Fruit fly (Drosophila melanogaster) whole organism, embryonic: ENCODE measurements around the gene superdeath.

Experiments
- ATbp ChIP-seq: fragments of 200-800 bp; sonication (Bioruptor generic); optimal IDR thresholded peaks from 2 replicates; lab custom pipeline; 2017; ENCODE audit warnings: missing biosample characterization, mild to moderate bottlenecking, missing genetic modification characterization, missing genetic modification reagents
- Adf1 ChIP-seq: fragments of 200-800 bp; sonication (Bioruptor generic); IDR thresholded peaks from 2 replicates; pipeline ENCODE4 v1.3.6; 2022; ENCODE audit warnings: missing biosample characterization, missing genetic modification characterization
- Atf3 ChIP-seq: fragments of 200-800 bp; sonication (Bioruptor generic); optimal IDR thresholded peaks from 3 replicates; lab custom pipeline; 2016; ENCODE audit warnings: missing biosample characterization, missing genetic modification characterization
- CG10979 ChIP-seq: fragments of 200-800 bp; sonication (Bioruptor generic); optimal IDR thresholded peaks from 2 replicates; lab custom pipeline; 2018; ENCODE audit warnings: missing biosample characterization, mild to moderate bottlenecking, missing genetic modification characterization, moderate library complexity
- CG12155 ChIP-seq: fragments of 200-800 bp; sonication (Bioruptor generic); optimal IDR thresholded peaks from 3 replicates; lab custom pipeline; 2016; ENCODE audit warnings: missing biosample characterization, missing genetic modification characterization
- CG12299 ChIP-seq: fragments of 200-800 bp; sonication (Bioruptor generic); optimal IDR thresholded peaks from 2 replicates; lab custom pipeline; 2018; ENCODE audit warnings: missing biosample characterization, mild to moderate bottlenecking, missing genetic modification characterization
- CG13287 ChIP-seq: fragments of 200-800 bp; sonication (Bioruptor generic); IDR thresholded peaks from 2 replicates; pipeline ENCODE4 v1.3.6; 2022; ENCODE audit warnings: missing biosample characterization, missing genetic modification characterization; ENCODE audit not compliant: partially characterized antibody
- CG14710 ChIP-seq: fragments of 200-800 bp; sonication (Bioruptor generic); optimal IDR thresholded peaks from 3 replicates; lab custom pipeline; 2019; ENCODE audit warnings: missing biosample characterization, mild to moderate bottlenecking, missing genetic modification characterization, moderate library complexity
- CG14860 ChIP-seq: fragments of 200-800 bp; sonication (Bioruptor generic); IDR thresholded peaks from 3 replicates; pipeline ENCODE4 v1.3.6; 2022; ENCODE audit warnings: missing biosample characterization, missing genetic modification characterization; ENCODE audit not compliant: partially characterized antibody
- CG15073 ChIP-seq: fragments of 200-800 bp; sonication (Bioruptor generic); optimal IDR thresholded peaks from 2 replicates; lab custom pipeline; 2016; ENCODE audit warnings: missing biosample characterization, missing genetic modification characterization
- CG17802 ChIP-seq: fragments of 200-800 bp; sonication (Bioruptor generic); optimal IDR thresholded peaks from 2 replicates; lab custom pipeline; 2018; ENCODE audit warnings: missing biosample characterization, mild to moderate bottlenecking, missing genetic modification characterization, moderate library complexity
- CG18476 ChIP-seq: fragments of 200-800 bp; sonication (Bioruptor generic); optimal IDR thresholded peaks from 2 replicates; lab custom pipeline; 2016; ENCODE audit warnings: missing biosample characterization, mild to moderate bottlenecking, missing genetic modification characterization
- CG18764 ChIP-seq: fragments of 200-800 bp; sonication (Bioruptor generic); optimal IDR thresholded peaks from 3 replicates; lab custom pipeline; 2016; ENCODE audit warnings: missing biosample characterization, missing genetic modification characterization
- CG2199 ChIP-seq: fragments of 200-800 bp; sonication (Bioruptor generic); IDR thresholded peaks from 3 replicates; pipeline ENCODE4 v1.3.6; 2022; ENCODE audit warnings: missing biosample characterization, missing genetic modification characterization
- CG3163 ChIP-seq: fragments of 200-800 bp; sonication (Bioruptor generic); optimal IDR thresholded peaks from 3 replicates; lab custom pipeline; 2016; ENCODE audit warnings: missing biosample characterization, missing genetic modification characterization
- CG4282 ChIP-seq: fragments of 200-800 bp; sonication (Bioruptor generic); optimal IDR thresholded peaks from 2 replicates; lab custom pipeline; 2016; ENCODE audit warnings: missing biosample characterization, missing genetic modification characterization
- CG4328 ChIP-seq: fragments of 200-800 bp; sonication (Bioruptor generic); optimal IDR thresholded peaks from 3 replicates; lab custom pipeline; 2017; ENCODE audit warnings: missing biosample characterization, missing genetic modification reagents, missing genetic modification characterization
- CG9817 ChIP-seq: fragments of 200-800 bp; sonication (Bioruptor generic); optimal IDR thresholded peaks from 2 replicates; lab custom pipeline; 2018; ENCODE audit warnings: missing biosample characterization, mild to moderate bottlenecking, missing genetic modification characterization, moderate library complexity
- CG9932 ChIP-seq: fragments of 200-800 bp; sonication (Bioruptor generic); IDR thresholded peaks from 2 replicates; pipeline ENCODE4 v1.3.6; 2022; ENCODE audit warnings: missing biosample characterization, missing genetic modification characterization
- Dfd ChIP-seq, 2 experiments: fragments of >200 bp; optimal IDR thresholded peaks; 2 replicates each; lab custom pipeline; 2017; ENCODE audit warnings: missing biosample characterization in 2 of 2, missing genetic modification characterization in 2 of 2
- Dp ChIP-seq: fragments of 200-800 bp; sonication (Bioruptor generic); optimal IDR thresholded peaks from 2 replicates; lab custom pipeline; 2018; ENCODE audit warnings: missing biosample characterization, mild to moderate bottlenecking, missing genetic modification characterization, moderate library complexity
- HHEX ChIP-seq: fragments of 200-800 bp; sonication (Bioruptor generic); optimal IDR thresholded peaks from 3 replicates; lab custom pipeline; 2017; ENCODE audit warnings: missing biosample characterization, mild to moderate bottlenecking, missing genetic modification characterization, missing genetic modification reagents
- HLH3B ChIP-seq: fragments of 200-800 bp; sonication (Bioruptor generic); IDR thresholded peaks from 2 replicates; pipeline ENCODE4 v1.3.6; 2022; ENCODE audit warnings: missing biosample characterization, missing genetic modification characterization
- HLHmδ ChIP-seq: fragments of 200-800 bp; sonication (Bioruptor generic); optimal IDR thresholded peaks from 2 replicates; lab custom pipeline; 2018; ENCODE audit warnings: missing biosample characterization, mild to moderate bottlenecking, missing genetic modification characterization, moderate library complexity
- Hmx ChIP-seq: fragments of 200-800 bp; sonication (Bioruptor generic); optimal IDR thresholded peaks from 2 replicates; lab custom pipeline; 2016; ENCODE audit warnings: missing biosample characterization, missing genetic modification characterization
- Pdp1 ChIP-seq, 2 experiments: fragments of 200-800 bp; sonication (Bioruptor generic); optimal IDR thresholded peaks; 3 replicates each; lab custom pipeline; 2016; ENCODE audit warnings: missing biosample characterization in 2 of 2, missing genetic modification characterization in 2 of 2, mild to moderate bottlenecking in 1 of 2, moderate library complexity in 1 of 2
- Spps ChIP-seq: fragments of 200-800 bp; sonication (Bioruptor generic); optimal IDR thresholded peaks from 2 replicates; lab custom pipeline; 2018; ENCODE audit warnings: missing biosample characterization, mild to moderate bottlenecking, missing genetic modification characterization
- Tbp ChIP-seq: fragments of >200 bp; optimal IDR thresholded peaks from 2 replicates; lab custom pipeline; 2018; ENCODE audit warnings: missing biosample characterization, missing genetic modification characterization
- ap ChIP-seq: fragments of 200-800 bp; sonication (Bioruptor generic); IDR thresholded peaks from 2 replicates; pipeline ENCODE4 v1.3.6; 2022; ENCODE audit warnings: missing biosample characterization, missing genetic modification characterization
- ash1 ChIP-seq: fragments of 200-800 bp; sonication (Bioruptor generic); optimal IDR thresholded peaks from 2 replicates; lab custom pipeline; 2018; ENCODE audit warnings: missing biosample characterization, mild to moderate bottlenecking, missing genetic modification characterization
- corto ChIP-seq: fragments of 200-800 bp; sonication (Bioruptor generic); optimal IDR thresholded peaks from 2 replicates; lab custom pipeline; 2016; ENCODE audit warnings: missing biosample characterization, mild to moderate bottlenecking, missing genetic modification characterization, moderate library complexity
- crc ChIP-seq: fragments of 200-800 bp; sonication (Bioruptor generic); optimal IDR thresholded peaks from 2 replicates; lab custom pipeline; 2016; ENCODE audit warnings: missing biosample characterization, missing genetic modification characterization
- croc ChIP-seq: fragments of 200-800 bp; sonication (Bioruptor generic); conservative IDR thresholded peaks from 3 replicates; pipeline ENCODE4 v1.3.6; 2022; ENCODE audit warnings: missing biosample characterization, missing genetic modification characterization
- dan ChIP-seq: fragments of 200-800 bp; sonication (Bioruptor generic); IDR thresholded peaks from 2 replicates; pipeline ENCODE4 v1.3.6; 2022; ENCODE audit warnings: missing biosample characterization, missing genetic modification characterization
- dimm ChIP-seq: fragments of 200-800 bp; sonication (Bioruptor generic); IDR thresholded peaks from 2 replicates; pipeline ENCODE4 v1.3.6; 2022; ENCODE audit warnings: missing biosample characterization, missing genetic modification characterization
- dmrt99B ChIP-seq: fragments of 200-800 bp; sonication (Bioruptor generic); optimal IDR thresholded peaks from 2 replicates; lab custom pipeline; 2018; ENCODE audit warnings: missing biosample characterization, mild to moderate bottlenecking, missing genetic modification characterization, moderate library complexity
- fd102C ChIP-seq: fragments of 200-800 bp; sonication (Bioruptor generic); optimal IDR thresholded peaks from 2 replicates; lab custom pipeline; 2018; ENCODE audit warnings: missing biosample characterization, mild to moderate bottlenecking, missing genetic modification characterization, moderate library complexity
- hth ChIP-seq: fragments of >200 bp; optimal IDR thresholded peaks from 2 replicates; lab custom pipeline; 2017; ENCODE audit warnings: inconsistent platforms
- knrl ChIP-seq: fragments of 200-800 bp; sonication (Bioruptor generic); IDR thresholded peaks from 3 replicates; pipeline ENCODE4 v1.3.6; 2022; ENCODE audit warnings: missing biosample characterization, missing genetic modification characterization; ENCODE audit not compliant: partially characterized antibody
- lilli ChIP-seq: fragments of 200-800 bp; sonication (Bioruptor generic); optimal IDR thresholded peaks from 3 replicates; lab custom pipeline; 2016; ENCODE audit warnings: missing biosample characterization, missing genetic modification characterization
- row ChIP-seq: fragments of 200-800 bp; sonication (Bioruptor generic); IDR thresholded peaks from 3 replicates; pipeline ENCODE4 v1.3.6; 2022; ENCODE audit warnings: missing biosample characterization, missing genetic modification characterization
- sc ChIP-seq, 3 experiments: fragments of >200 bp in 2 of 3; fragments of 200-800 bp in 1 of 3; sonication (Bioruptor generic) in 1 of 3; optimal IDR thresholded peaks; 2 replicates in 2 of 3; 3 replicates in 1 of 3; lab custom pipeline; 2017; ENCODE audit warnings: mild to moderate bottlenecking in 1 of 3, missing biosample characterization in 1 of 3, missing genetic modification characterization in 1 of 3, missing genetic modification reagents in 1 of 3
- slp2 ChIP-seq: fragments of 200-800 bp; sonication (Bioruptor generic); optimal IDR thresholded peaks from 2 replicates; lab custom pipeline; 2016; ENCODE audit warnings: missing biosample characterization, missing genetic modification characterization
- sob ChIP-seq: fragments of 200-800 bp; sonication (Bioruptor generic); IDR thresholded peaks from 2 replicates; pipeline ENCODE4 v1.3.6; 2022; ENCODE audit warnings: missing biosample characterization, missing genetic modification characterization
- ttk ChIP-seq: fragments of 200-800 bp; sonication (Bioruptor generic); IDR thresholded peaks from 2 replicates; pipeline ENCODE4 v2.1.2; 2022; ENCODE audit warnings: missing biosample characterization, missing genetic modification characterization
- wek ChIP-seq: fragments of 200-800 bp; sonication (Bioruptor generic); optimal IDR thresholded peaks from 3 replicates; lab custom pipeline; 2018; ENCODE audit warnings: missing biosample characterization, mild to moderate bottlenecking, missing genetic modification characterization, moderate library complexity
- z ChIP-seq: fragments of 200-800 bp; sonication (Bioruptor generic); IDR thresholded peaks from 3 replicates; pipeline ENCODE4 v1.3.6; 2022; ENCODE audit warnings: missing biosample characterization, missing genetic modification characterization

Gene superdeath

dm6 chr3R:29157418-29158398, 19.2 kb downstream of the superdeath start, which contains the start of gene rdog (continued):
- peak; percentile 68 for TF ChIP-seq croc (GFP tag; lab: Robert Waterston, UW)
- peak; percentile 69 for TF ChIP-seq CG3163 (GFP tag; lab: Kevin White, UChicago)
- peak; percentile 58 for TF ChIP-seq crc (GFP tag; lab: Kevin White, UChicago)
- 0 out of 2 replicates have a peak, but pooled peaks have one; percentile 40 for TF ChIP-seq Adf1 (GFP tag; lab: Robert Waterston, UW)
- TF ChIP-seq ATbp (GFP tag; lab: Kevin White, UChicago), result peak; percentile 38
- TF ChIP-seq slp2, result peak; percentile 70
- peak; percentile 79 for TF ChIP-seq CG14710 (tag; lab: Kevin White, UChicago)
- peak; percentile 100 for TF ChIP-seq row (GFP tag; lab: Robert Waterston, UW)
- peak; percentile 56 for TF ChIP-seq CG9932 (GFP tag; lab: Robert Waterston, UW)
- no peak for TF ChIP-seq Dp (GFP tag; lab: Kevin White, UChicago)
- TF ChIP-seq ap (GFP tag; lab: Robert Waterston, UW), result no peak
- peak; percentile 35; the same call in 1 of the 2 replicates for TF ChIP-seq CG13287 (GFP tag; lab: Robert Waterston, UW)
- TF ChIP-seq CG9817 (tag; lab: Kevin White, UChicago), result peak; percentile 79
- TF ChIP-seq CG14860 (GFP tag; lab: Robert Waterston, UW), result no peak
- TF ChIP-seq Tbp, result no peak
- TF ChIP-seq dimm, result no peak
- peak; percentile 65 to 84 for TF ChIP-seq Pdp1 (GFP tag; optimal IDR thresholded peaks at IDR 0.05; lab: Kevin White, UChicago)
- no peak for TF ChIP-seq dan (GFP tag; lab: Robert Waterston, UW)
- TF ChIP-seq CG17802 (tag; lab: Kevin White, UChicago), result peak; percentile 39
- peak; percentile 63 for TF ChIP-seq CG12299 (tag; lab: Kevin White, UChicago)
- TF ChIP-seq wek, result peak; percentile 11
- TF ChIP-seq fd102C (GFP tag; lab: Kevin White, UChicago), result peak; percentile 20
- no peak for TF ChIP-seq Dfd (GFP tag; optimal IDR thresholded peaks at IDR 0.05; lab: Kevin White, UChicago)
- TF ChIP-seq z (GFP tag; lab: Robert Waterston, UW), result no peak; the same call in 2 of the 3 replicates
- TF ChIP-seq HHEX (GFP tag; lab: Kevin White, UChicago), result peak; percentile 75
- TF ChIP-seq CG18764, result peak; percentile 62
- TF ChIP-seq lilli (GFP tag; lab: Kevin White, UChicago), result peak; percentile 88
- TF ChIP-seq sc (optimal IDR thresholded peaks at IDR 0.05; lab: Kevin White, UChicago), result no peak
- TF ChIP-seq sc (GFP tag; optimal IDR thresholded peaks at IDR 0.05; lab: Kevin White, UChicago), result peak; percentile 62
- TF ChIP-seq CG15073 (GFP tag; lab: Kevin White, UChicago), result no peak
- peak; percentile 81 for TF ChIP-seq CG10979 (tag; lab: Kevin White, UChicago)
- peak; percentile 85 for TF ChIP-seq CG18476
- peak; percentile 53 for TF ChIP-seq HLH3B (GFP tag; lab: Robert Waterston, UW)
- TF ChIP-seq sob (GFP tag; lab: Robert Waterston, UW), result peak; percentile 60
- peak; percentile 61 for TF ChIP-seq CG4282 (GFP tag; lab: Kevin White, UChicago)
- 0 out of 3 replicates have a peak, but pooled peaks have one; percentile 39 for TF ChIP-seq CG2199
- TF ChIP-seq dmrt99B (tag; lab: Kevin White, UChicago), result peak; percentile 76
- no peak; the same call in 2 of the 3 replicates for TF ChIP-seq knrl
- TF ChIP-seq ttk, result peak; percentile 32; the same call in 1 of the 2 replicates
- peak; percentile 72 for TF ChIP-seq Atf3 (GFP tag; lab: Kevin White, UChicago)
- TF ChIP-seq HLHmδ (GFP tag; lab: Kevin White, UChicago), result no peak
- TF ChIP-seq Spps (tag; lab: Kevin White, UChicago), result peak; percentile 50
- TF ChIP-seq CG12155 (GFP tag; lab: Kevin White, UChicago), result peak; percentile 69
- TF ChIP-seq CG4328 (GFP tag; lab: Kevin White, UChicago), result peak; percentile 24
- TF ChIP-seq Hmx (GFP tag; lab: Kevin White, UChicago), result peak; percentile 80
- no peak for TF ChIP-seq hth
- no peak for TF ChIP-seq corto
- TF ChIP-seq ash1, result no peak
